Fruit fly (Drosophila melanogaster): ENCODE data around the gene CG2225.

CG2225 gene

dm6 chr2L:21658529-21659009 is 18.8 kb downstream of the CG2225 start, which contains the start of gene Cul2 (continued):
- peak; percentile 11 for TF ChIP-seq cato (GFP tag; optimal IDR thresholded peaks at IDR 0.05; ENCODE audit: borderline replicate concordance)
- TF ChIP-seq CG4730 (GFP tag; IDR thresholded peaks at IDR 0.05), result no peak
- no peak for TF ChIP-seq CG4820 (GFP tag; optimal IDR thresholded peaks at IDR 0.05)
- TF ChIP-seq hbn (GFP tag; IDR thresholded peaks at IDR 0.05; ENCODE audit: partially characterized antibody), result peak; percentile 69; the same call in 1 of the 2 replicates
- TF ChIP-seq CG7786 (GFP tag; optimal IDR thresholded peaks at IDR 0.05), result peak; percentile 39
- no peak for TF ChIP-seq CG3995 (GFP tag; optimal IDR thresholded peaks at IDR 0.05)
- TF ChIP-seq trem (tag; optimal IDR thresholded peaks at IDR 0.05), result no peak
- TF ChIP-seq ap (GFP tag; IDR thresholded peaks at IDR 0.05), result no peak
- TF ChIP-seq crol (GFP tag; IDR thresholded peaks at IDR 0.05), result no peak
- no peak for TF ChIP-seq tap (tag; optimal IDR thresholded peaks at IDR 0.05)
- TF ChIP-seq CG17328 (GFP tag; IDR thresholded peaks at IDR 0.05), result no peak
- TF ChIP-seq hkb (optimal IDR thresholded peaks at IDR 0.05), result no peak
- TF ChIP-seq hkb (GFP tag; IDR thresholded peaks at IDR 0.05), result peak; percentile 34; the same call in 1 of the 2 replicates
- no peak for TF ChIP-seq Dfd (GFP tag; optimal IDR thresholded peaks at IDR 0.05)
- no peak for TF ChIP-seq CG17568 (GFP tag; optimal IDR thresholded peaks at IDR 0.05)
- no peak for TF ChIP-seq gcm2 (GFP tag; optimal IDR thresholded peaks at IDR 0.05)
- no peak for TF ChIP-seq br (optimal IDR thresholded peaks at IDR 0.05)
- no peak; the same call in 2 of the 3 replicates for TF ChIP-seq Aef1 (GFP tag; IDR thresholded peaks at IDR 0.05)
- no peak for TF ChIP-seq CG6689 (GFP tag; IDR thresholded peaks at IDR 0.05)
- no peak for TF ChIP-seq zf30C (GFP tag; optimal IDR thresholded peaks at IDR 0.05)
- no peak for TF ChIP-seq Ravus (GFP tag; IDR thresholded peaks at IDR 0.05)
- peak; percentile 80 for TF ChIP-seq HLH4C (GFP tag; IDR thresholded peaks at IDR 0.05; ENCODE audit: partially characterized antibody)
- no peak for TF ChIP-seq Deaf1 (tag; optimal IDR thresholded peaks at IDR 0.05)
- peak; percentile 76 for TF ChIP-seq CG34224 (GFP tag; IDR thresholded peaks at IDR 0.05; ENCODE audit: partially characterized antibody)
- peak; percentile 79 for TF ChIP-seq Dref (GFP tag; IDR thresholded peaks at IDR 0.05)
- TF ChIP-seq CG11723 (GFP tag; optimal IDR thresholded peaks at IDR 0.05), result peak; percentile 59
- TF ChIP-seq Max (GFP tag; optimal IDR thresholded peaks at IDR 0.05), result no peak
- no peak for TF ChIP-seq CG11696 (GFP tag; IDR thresholded peaks at IDR 0.05)
- TF ChIP-seq CG4707 (GFP tag; optimal IDR thresholded peaks at IDR 0.05), result no peak
- peak; percentile 41 for TF ChIP-seq pnt (GFP tag; optimal IDR thresholded peaks at IDR 0.05)
- TF ChIP-seq gem (tag; optimal IDR thresholded peaks at IDR 0.05), result peak; percentile 65
- TF ChIP-seq CG6683 (GFP tag; optimal IDR thresholded peaks at IDR 0.05), result no peak
- TF ChIP-seq schlank (tag; optimal IDR thresholded peaks at IDR 0.05), result no peak
- peak; percentile 65 for TF ChIP-seq nerfin-2 (GFP tag; IDR thresholded peaks at IDR 0.05; ENCODE audit: partially characterized antibody)
- TF ChIP-seq bigmax (GFP tag; optimal IDR thresholded peaks at IDR 0.05), result no peak
- TF ChIP-seq Dp (GFP tag; optimal IDR thresholded peaks at IDR 0.05), result peak; percentile 8
- peak; percentile 19 for TF ChIP-seq jumu (GFP tag; optimal IDR thresholded peaks at IDR 0.05)
- TF ChIP-seq D (optimal IDR thresholded peaks at IDR 0.05), result no peak
- TF ChIP-seq D (GFP tag; optimal IDR thresholded peaks at IDR 0.05), result no peak
- peak; percentile 25 for TF ChIP-seq dm (GFP tag; optimal IDR thresholded peaks at IDR 0.05)
- TF ChIP-seq CG15073 (GFP tag; optimal IDR thresholded peaks at IDR 0.05), result no peak
- peak; percentile 35 for TF ChIP-seq CG4424 (GFP tag; optimal IDR thresholded peaks at IDR 0.05)
- peak; percentile 34 for TF ChIP-seq CG1602 (GFP tag; optimal IDR thresholded peaks at IDR 0.05)
- no peak for TF ChIP-seq CG11695 (GFP tag; IDR thresholded peaks at IDR 0.05)
- TF ChIP-seq HmgZ (tag; optimal IDR thresholded peaks at IDR 0.05), result peak; percentile 32
- no peak for TF ChIP-seq org-1 (GFP tag; optimal IDR thresholded peaks at IDR 0.05)
- no peak for TF ChIP-seq az2 (GFP tag; optimal IDR thresholded peaks at IDR 0.05)
- TF ChIP-seq CG7928 (GFP tag; optimal IDR thresholded peaks at IDR 0.05), result no peak
- no peak for TF ChIP-seq CG12219 (GFP tag; optimal IDR thresholded peaks at IDR 0.05)
- no peak for TF ChIP-seq CG16815 (GFP tag; optimal IDR thresholded peaks at IDR 0.05)
- TF ChIP-seq Hr78 (GFP tag; optimal IDR thresholded peaks at IDR 0.05), result no peak
- no peak for TF ChIP-seq pfk (GFP tag; optimal IDR thresholded peaks at IDR 0.05)

Measured in whole organism, embryonic.